Worm (Caenorhabditis elegans) whole organism, L3 larva: ENCODE measurements around the gene attf-2.

Experiments used
- R02D3.7 ChIP-seq: fragments of 150-350 bp; optimal IDR thresholded peaks from 2 replicates; lab custom pipeline; 2014; ENCODE audit warnings: missing biosample characterization, missing genetic modification characterization
- aly-2 ChIP-seq: fragments of 150-350 bp; optimal IDR thresholded peaks from 2 replicates; lab custom pipeline; 2014; ENCODE audit warnings: missing biosample characterization, missing genetic modification characterization
- ama-1 ChIP-seq: fragments of 150-350 bp; optimal IDR thresholded peaks from 2 replicates; lab custom pipeline; 2018
- ceh-28 ChIP-seq: fragments of 150-350 bp; optimal IDR thresholded peaks from 2 replicates; lab custom pipeline; 2014; ENCODE audit warnings: missing biosample characterization, missing genetic modification reagents, missing genetic modification characterization
- ceh-9 ChIP-seq: sonication (generic microtip); optimal IDR thresholded peaks from 2 replicates; lab custom pipeline; 2018; ENCODE audit warnings: missing biosample characterization, missing genetic modification characterization
- daf-12 ChIP-seq: fragments of 150-350 bp; optimal IDR thresholded peaks from 2 replicates; lab custom pipeline; 2014; ENCODE audit warnings: missing biosample characterization, missing genetic modification reagents, missing genetic modification characterization
- egl-5 ChIP-seq: fragments of 150-350 bp; optimal IDR thresholded peaks from 2 replicates; lab custom pipeline; 2017; ENCODE audit warnings: missing biosample characterization, missing genetic modification reagents, missing genetic modification characterization, inconsistent platforms
- elt-2 ChIP-seq: sonication (generic microtip); optimal IDR thresholded peaks from 2 replicates; lab custom pipeline; 2016; ENCODE audit warnings: missing genetic modification reagents, mild to moderate bottlenecking, missing genetic modification characterization, missing compliant biosample characterization
- elt-3 ChIP-seq, 3 experiments: fragments of 150-350 bp in 1 of 3; sonication (generic microtip) in 2 of 3; optimal IDR thresholded peaks; 2 replicates in 2 of 3; 4 replicates in 1 of 3; lab custom pipeline; 2014 to 2017; ENCODE audit warnings: missing biosample characterization in 3 of 3, missing genetic modification characterization in 3 of 3
- eor-1 ChIP-seq, 2 experiments: fragments of 150-350 bp; optimal IDR thresholded peaks; 2 replicates each; lab custom pipeline; 2014 to 2018; ENCODE audit warnings: missing biosample characterization in 2 of 2, missing genetic modification characterization in 2 of 2
- fkh-10 ChIP-seq: sonication (generic microtip); optimal IDR thresholded peaks from 2 replicates; lab custom pipeline; 2017; ENCODE audit warnings: missing biosample characterization, missing genetic modification reagents, missing genetic modification characterization
- fkh-2 ChIP-seq: fragments of 150-350 bp; optimal IDR thresholded peaks from 2 replicates; lab custom pipeline; 2014; ENCODE audit warnings: missing biosample characterization, missing genetic modification reagents, missing genetic modification characterization
- fos-1 ChIP-seq: fragments of 150-350 bp; optimal IDR thresholded peaks from 2 replicates; lab custom pipeline; 2014; ENCODE audit warnings: missing biosample characterization, missing genetic modification characterization
- hmg-11 ChIP-seq: sonication (generic microtip); optimal IDR thresholded peaks from 2 replicates; lab custom pipeline; 2016; ENCODE audit warnings: missing genetic modification characterization, missing compliant biosample characterization
- jun-1 ChIP-seq: fragments of 150-350 bp; optimal IDR thresholded peaks from 2 replicates; lab custom pipeline; 2014; ENCODE audit warnings: missing biosample characterization, missing genetic modification reagents, missing genetic modification characterization
- lin-15B ChIP-seq: fragments of 150-350 bp; optimal IDR thresholded peaks from 2 replicates; lab custom pipeline; 2014; ENCODE audit warnings: missing biosample characterization, missing genetic modification characterization
- lin-39 ChIP-seq: fragments of 150-350 bp; optimal IDR thresholded peaks from 2 replicates; lab custom pipeline; 2018; ENCODE audit warnings: missing biosample characterization, missing genetic modification reagents, missing genetic modification characterization
- lsy-12 ChIP-seq: sonication (generic microtip); optimal IDR thresholded peaks from 2 replicates; lab custom pipeline; 2016; ENCODE audit warnings: mild to moderate bottlenecking, missing genetic modification characterization, missing compliant biosample characterization
- mml-1 ChIP-seq: fragments of 150-350 bp; sonication (generic microtip); optimal IDR thresholded peaks from 3 replicates; lab custom pipeline; 2014; ENCODE audit warnings: missing biosample characterization, missing genetic modification characterization
- nfya-1 ChIP-seq: sonication (generic microtip); optimal IDR thresholded peaks from 2 replicates; lab custom pipeline; 2017; ENCODE audit warnings: missing genetic modification characterization, mild to moderate bottlenecking, missing compliant biosample characterization, antibody characterized with exemption, moderate library complexity; ENCODE audit not compliant: insufficient read depth
- nhr-23 ChIP-seq: fragments of 150-350 bp; optimal IDR thresholded peaks from 2 replicates; lab custom pipeline; 2014; ENCODE audit warnings: missing biosample characterization, missing genetic modification reagents, missing genetic modification characterization
- nhr-237 ChIP-seq: fragments of 150-350 bp; optimal IDR thresholded peaks from 2 replicates; lab custom pipeline; 2014; ENCODE audit warnings: missing biosample characterization, missing genetic modification characterization
- nhr-25 ChIP-seq: sonication (generic microtip); optimal IDR thresholded peaks from 2 replicates; lab custom pipeline; 2017; ENCODE audit warnings: missing biosample characterization, missing genetic modification characterization
- nhr-28 ChIP-seq: fragments of 150-350 bp; optimal IDR thresholded peaks from 2 replicates; lab custom pipeline; 2014; ENCODE audit warnings: missing biosample characterization, missing genetic modification characterization
- nhr-67 ChIP-seq: fragments of 150-350 bp; optimal IDR thresholded peaks from 2 replicates; lab custom pipeline; 2014; ENCODE audit warnings: missing biosample characterization, missing genetic modification characterization
- nhr-77 ChIP-seq: fragments of 150-350 bp; optimal IDR thresholded peaks from 2 replicates; lab custom pipeline; 2014; ENCODE audit warnings: missing biosample characterization, missing genetic modification characterization
- pha-4 ChIP-seq: fragments of 150-350 bp; optimal IDR thresholded peaks from 2 replicates; lab custom pipeline; 2014; ENCODE audit warnings: missing biosample characterization, missing genetic modification reagents, missing genetic modification characterization
- pqm-1 ChIP-seq: fragments of 150-350 bp; optimal IDR thresholded peaks from 2 replicates; lab custom pipeline; 2017; ENCODE audit warnings: missing biosample characterization, missing genetic modification characterization, inconsistent platforms
- sea-2 ChIP-seq: fragments of 150-350 bp; sonication (generic microtip); optimal IDR thresholded peaks from 4 replicates; lab custom pipeline; 2014; ENCODE audit warnings: missing biosample characterization, missing genetic modification reagents, missing genetic modification characterization
- skn-1 ChIP-seq: fragments of 150-350 bp; optimal IDR thresholded peaks from 2 replicates; lab custom pipeline; 2014; ENCODE audit warnings: missing biosample characterization, missing genetic modification characterization
- snpc-4 ChIP-seq: fragments of 150-350 bp; optimal IDR thresholded peaks from 2 replicates; lab custom pipeline; 2014; ENCODE audit warnings: missing biosample characterization, missing genetic modification characterization
- tbx-2 ChIP-seq: sonication (generic microtip); optimal IDR thresholded peaks from 2 replicates; lab custom pipeline; 2016; ENCODE audit warnings: mild to moderate bottlenecking, missing genetic modification characterization, missing compliant biosample characterization
- unc-62 ChIP-seq: fragments of 150-350 bp; sonication (generic microtip); optimal IDR thresholded peaks from 4 replicates; lab custom pipeline; 2014; ENCODE audit warnings: missing biosample characterization, missing genetic modification reagents, missing genetic modification characterization
- ztf-11 ChIP-seq: fragments of 150-350 bp; optimal IDR thresholded peaks from 2 replicates; lab custom pipeline; 2014; ENCODE audit warnings: missing biosample characterization, missing genetic modification characterization
- ztf-4 ChIP-seq: fragments of 150-350 bp; optimal IDR thresholded peaks from 2 replicates; lab custom pipeline; 2014; ENCODE audit warnings: missing biosample characterization, missing genetic modification characterization

attf-2 gene

ce11 chrV:7223152-7223551 lies 27.2 kb upstream of the attf-2 start, which contains the start of gene C13F10.7:
Gene C13F10.7, minus strand, starts transcription at chrV:7223252.
- TF ChIP-seq elt-2, result no peak
- TF ChIP-seq ceh-9 (tag; lab: Kevin White, UChicago), result no peak
- no peak for TF ChIP-seq aly-2 (tag; lab: Kevin White, UChicago)
- no peak for TF ChIP-seq ztf-11 (tag; lab: Kevin White, UChicago)
- no peak for TF ChIP-seq nhr-237 (tag; lab: Kevin White, UChicago)
- TF ChIP-seq lsy-12 (tag; lab: Kevin White, UChicago), result no peak
- no peak for TF ChIP-seq egl-5
- TF ChIP-seq mml-1 (tag; lab: Kevin White, UChicago), result no peak
- no peak for TF ChIP-seq nhr-67 (tag; lab: Kevin White, UChicago)
- TF ChIP-seq lin-39 (tag; lab: Kevin White, UChicago), result no peak
- TF ChIP-seq tbx-2 (tag; lab: Kevin White, UChicago), result no peak

- peak; percentile 6 for TF ChIP-seq nfya-1
- peak; percentile 3 for TF ChIP-seq nhr-23
- TF ChIP-seq fkh-2 (tag; lab: Kevin White, UChicago), result no peak
- TF ChIP-seq mml-1 (tag; lab: Kevin White, UChicago), result no peak
- TF ChIP-seq ceh-28 (tag; lab: Kevin White, UChicago), result peak; percentile 9
- TF ChIP-seq hmg-11 (tag; lab: Kevin White, UChicago), result peak; percentile 28
Measured at ce11 chrV:7220973-7221519, 25.1 kb upstream of the attf-2 start, which contains the start of the genes C13F10.8, C13F10.6 and kxd-1. Gene C13F10.8, minus strand, starts transcription at chrV:7221023. Gene C13F10.6, minus strand, starts transcription at chrV:7221039. Gene kxd-1, plus strand, starts transcription at chrV:7221469.

ce11 chrV:7218988-7219387 lies 23.1 kb upstream of the attf-2 start, which contains the start of gene C13F10.5:
Gene C13F10.5, minus strand, starts transcription at chrV:7219088.
- no peak for TF ChIP-seq fkh-2 (tag; lab: Kevin White, UChicago)
- TF ChIP-seq nhr-67 (tag; lab: Kevin White, UChicago), result no peak
- no peak for TF ChIP-seq fkh-10 (GFP tag; lab: Kevin White, UChicago)
- no peak for TF ChIP-seq ztf-11 (tag; lab: Kevin White, UChicago)
- no peak for TF ChIP-seq sea-2 (GFP tag; lab: Kevin White, UChicago)
- TF ChIP-seq R02D3.7 (tag; lab: Kevin White, UChicago), result no peak
- no peak for TF ChIP-seq nhr-28
- TF ChIP-seq egl-5, result no peak

ce11 chrV:7216016-7216415 lies 20.1 kb upstream of the attf-2 start:
- TF ChIP-seq eor-1 (tag; optimal IDR thresholded peaks at IDR 0.05; lab: Kevin White, UChicago) (no peak), skn-1 (tag; lab: Kevin White, UChicago) (no peak), nhr-28 (no peak), nhr-237 (tag; lab: Kevin White, UChicago) (no peak), tbx-2 (tag; lab: Kevin White, UChicago) (no peak), lsy-12 (tag; lab: Kevin White, UChicago) (no peak), hmg-11 (tag; lab: Kevin White, UChicago) (peak; percentile 44), jun-1 (tag; lab: Kevin White, UChicago) (no peak), unc-62 (GFP tag; lab: Kevin White, UChicago) (no peak), lin-15B (tag; lab: Kevin White, UChicago) (peak; percentile 28), lin-39 (tag; lab: Kevin White, UChicago) (peak; percentile 16), nhr-77 (tag; lab: Kevin White, UChicago) (no peak), elt-3 (tag; optimal IDR thresholded peaks at IDR 0.05; lab: Kevin White, UChicago) (no peak), nhr-25 (no peak), R02D3.7 (tag; lab: Kevin White, UChicago) (no peak), nfya-1 (peak; percentile 46), fos-1 (tag; lab: Kevin White, UChicago) (no peak), snpc-4 (tag; lab: Kevin White, UChicago) (peak; percentile 11), ztf-11 (tag; lab: Kevin White, UChicago) (no peak), pha-4 (tag; lab: Kevin White, UChicago) (no peak)

- TF ChIP-seq ztf-4 (no peak), ceh-28 (tag; lab: Kevin White, UChicago) (no peak), nhr-23 (no peak), nfya-1 (no peak), daf-12 (tag; lab: Kevin White, UChicago) (no peak), egl-5 (no peak), jun-1 (tag; lab: Kevin White, UChicago) (no peak), pqm-1 (tag; lab: Kevin White, UChicago) (no peak), ama-1 (lab: Kevin White, UChicago) (no peak), lin-39 (tag; lab: Kevin White, UChicago) (no peak), nhr-28 (no peak)
Measured at ce11 chrV:7214802-7215201, 18.9 kb upstream of the attf-2 start, which contains the start of gene soap-1. Gene soap-1, minus strand, starts transcription at chrV:7214902.
